Worm (Caenorhabditis elegans) whole organism, L1 larva: ENCODE results near the gene taf-12.

Source experiments
- C04F5.9 ChIP-seq: sonication (generic microtip); optimal IDR thresholded peaks from 2 replicates; lab custom pipeline; 2016; ENCODE audit warnings: missing genetic modification characterization, missing compliant biosample characterization
- C34B4.2 ChIP-seq: sonication (generic microtip); optimal IDR thresholded peaks from 2 replicates; lab custom pipeline; 2017; ENCODE audit warnings: mild to moderate bottlenecking, missing genetic modification characterization, missing compliant biosample characterization
- Y116A8C.19 ChIP-seq: sonication (generic microtip); optimal IDR thresholded peaks from 2 replicates; lab custom pipeline; 2016; ENCODE audit warnings: missing compliant biosample characterization, missing genetic modification characterization, borderline replicate concordance
- aha-1 ChIP-seq: fragments of 150-350 bp; optimal IDR thresholded peaks from 2 replicates; lab custom pipeline; 2014; ENCODE audit warnings: missing biosample characterization, missing genetic modification characterization
- aly-2 ChIP-seq: fragments of 150-350 bp; optimal IDR thresholded peaks from 2 replicates; lab custom pipeline; 2014; ENCODE audit warnings: missing biosample characterization, missing genetic modification characterization
- ama-1 ChIP-seq: fragments of 150-350 bp; optimal IDR thresholded peaks from 2 replicates; lab custom pipeline; 2014
- blmp-1 ChIP-seq: fragments of 150-350 bp; optimal IDR thresholded peaks from 2 replicates; lab custom pipeline; 2014; ENCODE audit warnings: missing biosample characterization, missing genetic modification characterization
- ceh-63 ChIP-seq: fragments of 200-800 bp; sonication (Bioruptor generic); optimal IDR thresholded peaks from 2 replicates; lab custom pipeline; 2018; ENCODE audit warnings: mild to moderate bottlenecking, missing genetic modification characterization, missing compliant biosample characterization
- ceh-88 ChIP-seq: fragments of 200-800 bp; sonication (Bioruptor generic); IDR thresholded peaks from 2 replicates; pipeline ENCODE4 v1.3.6; 2022; ENCODE audit warnings: missing genetic modification characterization, missing compliant biosample characterization
- efl-1 ChIP-seq, 4 experiments: fragments of 150-350 bp; optimal IDR thresholded peaks in 3 of 4; peaks in 1 of 4; 1 replicate in 1 of 4; 2 replicates in 3 of 4; lab custom pipeline; 2014; ENCODE audit warnings: missing biosample characterization in 2 of 4, missing genetic modification characterization in 2 of 4, missing genetic modification reagents in 2 of 4
- efl-3 ChIP-seq: fragments of 200-800 bp; sonication (Bioruptor generic); optimal IDR thresholded peaks from 2 replicates; lab custom pipeline; 2018; ENCODE audit warnings: mild to moderate bottlenecking, missing genetic modification characterization, missing compliant biosample characterization
- egl-13 ChIP-seq: sonication (generic microtip); optimal IDR thresholded peaks from 2 replicates; lab custom pipeline; 2016; ENCODE audit warnings: missing genotype, missing genetic modification reagents, missing genetic modification characterization, missing compliant biosample characterization
- ets-5 ChIP-seq: fragments of 200-800 bp; sonication (Bioruptor generic); IDR thresholded peaks from 2 replicates; pipeline ENCODE4 v1.3.6; 2022; ENCODE audit warnings: missing genetic modification characterization, missing compliant biosample characterization
- fkh-10 ChIP-seq: sonication (generic microtip); optimal IDR thresholded peaks from 2 replicates; lab custom pipeline; 2017; ENCODE audit warnings: missing biosample characterization, missing genetic modification reagents, missing genetic modification characterization
- fkh-4 ChIP-seq: sonication (generic microtip); optimal IDR thresholded peaks from 2 replicates; lab custom pipeline; 2016; ENCODE audit warnings: missing compliant biosample characterization, missing genetic modification characterization, borderline replicate concordance
- fkh-8 ChIP-seq: sonication (generic microtip); optimal IDR thresholded peaks from 2 replicates; lab custom pipeline; 2016; ENCODE audit warnings: mild to moderate bottlenecking, missing genetic modification characterization, missing compliant biosample characterization
- grh-1 ChIP-seq: fragments of 200-800 bp; sonication (Bioruptor generic); IDR thresholded peaks from 2 replicates; pipeline ENCODE4 v1.3.6; 2022; ENCODE audit warnings: missing genetic modification reagents, missing genetic modification characterization, missing compliant biosample characterization
- hlh-17 ChIP-seq: fragments of 200-800 bp; sonication (Bioruptor generic); optimal IDR thresholded peaks from 2 replicates; lab custom pipeline; 2018; ENCODE audit warnings: missing genetic modification characterization, mild to moderate bottlenecking, missing compliant biosample characterization, moderate library complexity, borderline replicate concordance
- hlh-4 ChIP-seq: sonication (generic microtip); optimal IDR thresholded peaks from 2 replicates; lab custom pipeline; 2016; ENCODE audit warnings: mild to moderate bottlenecking, missing genetic modification characterization, missing compliant biosample characterization
- irx-1 ChIP-seq: sonication (generic microtip); optimal IDR thresholded peaks from 2 replicates; lab custom pipeline; 2016; ENCODE audit warnings: missing genetic modification characterization, missing compliant biosample characterization
- isw-1 ChIP-seq: fragments of 200-800 bp; sonication (Bioruptor generic); IDR thresholded peaks from 2 replicates; pipeline ENCODE4 v1.3.6; 2022; ENCODE audit warnings: missing genetic modification characterization, missing compliant biosample characterization
- jun-1 ChIP-seq: fragments of 150-350 bp; optimal IDR thresholded peaks from 2 replicates; lab custom pipeline; 2014; ENCODE audit warnings: missing biosample characterization, missing genetic modification reagents, missing genetic modification characterization
- lin-13 ChIP-seq: fragments of 150-350 bp; optimal IDR thresholded peaks from 2 replicates; lab custom pipeline; 2014; ENCODE audit warnings: missing biosample characterization, missing genetic modification reagents, missing genetic modification characterization
- lin-14 ChIP-seq: fragments of 200-800 bp; sonication (Bioruptor generic); optimal IDR thresholded peaks from 2 replicates; lab custom pipeline; 2018; ENCODE audit warnings: mild to moderate bottlenecking, missing genetic modification characterization, moderate library complexity, missing compliant biosample characterization
- lin-39 ChIP-seq: fragments of 150-350 bp; optimal IDR thresholded peaks from 2 replicates; lab custom pipeline; 2014; ENCODE audit warnings: missing biosample characterization, missing genetic modification reagents, missing genetic modification characterization
- lir-3 ChIP-seq: sonication (generic microtip); optimal IDR thresholded peaks from 2 replicates; lab custom pipeline; 2016; ENCODE audit warnings: mild to moderate bottlenecking, missing genetic modification characterization, moderate library complexity, missing compliant biosample characterization; ENCODE audit not compliant: poor library complexity
- mab-9 ChIP-seq: fragments of 200-800 bp; sonication (Bioruptor generic); IDR thresholded peaks from 2 replicates; pipeline ENCODE4 v1.3.6; 2022; ENCODE audit warnings: missing genetic modification reagents, missing genetic modification characterization, missing compliant biosample characterization
- mdl-1 ChIP-seq, 2 experiments: fragments of 150-350 bp; optimal IDR thresholded peaks; 2 replicates each; lab custom pipeline; 2014 to 2017; ENCODE audit warnings: missing biosample characterization in 2 of 2, missing genetic modification characterization in 2 of 2, inconsistent platforms in 1 of 2
- mef-2 ChIP-seq: fragments of 150-350 bp; optimal IDR thresholded peaks from 2 replicates; lab custom pipeline; 2014; ENCODE audit warnings: missing biosample characterization, missing genetic modification characterization
- mep-1 ChIP-seq: fragments of 150-350 bp; optimal IDR thresholded peaks from 2 replicates; lab custom pipeline; 2014; ENCODE audit warnings: missing biosample characterization, missing genetic modification characterization
- nhr-19 ChIP-seq: fragments of 200-800 bp; sonication (Bioruptor generic); conservative IDR thresholded peaks from 2 replicates; pipeline ENCODE4 v1.3.6; 2022; ENCODE audit warnings: missing genetic modification characterization, missing compliant biosample characterization
- nhr-237 ChIP-seq: fragments of 150-350 bp; optimal IDR thresholded peaks from 2 replicates; lab custom pipeline; 2014; ENCODE audit warnings: missing biosample characterization, missing genetic modification characterization
- nhr-28 ChIP-seq: fragments of 150-350 bp; optimal IDR thresholded peaks from 2 replicates; lab custom pipeline; 2014; ENCODE audit warnings: missing biosample characterization, missing genetic modification characterization
- nhr-47 ChIP-seq: sonication (generic microtip); optimal IDR thresholded peaks from 2 replicates; lab custom pipeline; 2016; ENCODE audit warnings: mild to moderate bottlenecking, missing genetic modification characterization, moderate library complexity, missing compliant biosample characterization
- nhr-71 ChIP-seq: sonication (generic microtip); optimal IDR thresholded peaks from 2 replicates; lab custom pipeline; 2016; ENCODE audit warnings: mild to moderate bottlenecking, missing genetic modification characterization, moderate library complexity, missing compliant biosample characterization
- nhr-84 ChIP-seq: sonication (generic microtip); optimal IDR thresholded peaks from 2 replicates; lab custom pipeline; 2017; ENCODE audit warnings: missing biosample characterization, missing genetic modification characterization
- nhr-85 ChIP-seq: sonication (generic microtip); peaks from one replicate; lab custom pipeline; 2016; ENCODE audit warnings: missing genetic modification characterization, inconsistent platforms, missing compliant biosample characterization
- nhr-90 ChIP-seq: sonication (generic microtip); optimal IDR thresholded peaks from 2 replicates; lab custom pipeline; 2016; ENCODE audit warnings: mild to moderate bottlenecking, missing genetic modification characterization, missing compliant biosample characterization; ENCODE audit not compliant: poor library complexity
- pax-3 ChIP-seq: fragments of 200-800 bp; sonication (Bioruptor generic); optimal IDR thresholded peaks from 2 replicates; lab custom pipeline; 2018; ENCODE audit warnings: mild to moderate bottlenecking, missing genetic modification characterization, moderate library complexity, missing compliant biosample characterization
- pqm-1 ChIP-seq: sonication (generic microtip); optimal IDR thresholded peaks from 3 replicates; lab custom pipeline; 2017; ENCODE audit warnings: missing biosample characterization, missing genetic modification characterization
- rnt-1 ChIP-seq: sonication (generic microtip); optimal IDR thresholded peaks from 2 replicates; lab custom pipeline; 2016; ENCODE audit warnings: mild to moderate bottlenecking, missing genetic modification characterization, moderate library complexity, missing compliant biosample characterization
- skn-1 ChIP-seq: fragments of 150-350 bp; optimal IDR thresholded peaks from 2 replicates; lab custom pipeline; 2014; ENCODE audit warnings: missing biosample characterization, missing genetic modification characterization
- snu-23 ChIP-seq: sonication (generic microtip); optimal IDR thresholded peaks from 2 replicates; lab custom pipeline; 2016; ENCODE audit warnings: missing genetic modification characterization, missing compliant biosample characterization
- sup-37 ChIP-seq: fragments of 200-800 bp; sonication (Bioruptor generic); optimal IDR thresholded peaks from 2 replicates; lab custom pipeline; 2018; ENCODE audit warnings: mild to moderate bottlenecking, missing genetic modification characterization, missing compliant biosample characterization
- tbx-2 ChIP-seq: sonication (generic microtip); optimal IDR thresholded peaks from 2 replicates; lab custom pipeline; 2016; ENCODE audit warnings: missing genetic modification characterization, missing compliant biosample characterization
- tlp-1 ChIP-seq: fragments of 150-350 bp; optimal IDR thresholded peaks from 2 replicates; lab custom pipeline; 2014; ENCODE audit warnings: missing biosample characterization, missing genetic modification characterization
- unc-86 ChIP-seq: sonication (generic microtip); optimal IDR thresholded peaks from 2 replicates; lab custom pipeline; 2016; ENCODE audit warnings: missing genetic modification characterization, missing compliant biosample characterization
- vab-15 ChIP-seq: sonication (generic microtip); optimal IDR thresholded peaks from 2 replicates; lab custom pipeline; 2017; ENCODE audit warnings: missing genotype, mild to moderate bottlenecking, missing genetic modification characterization, missing compliant biosample characterization
- zag-1 ChIP-seq: fragments of 150-350 bp; optimal IDR thresholded peaks from 2 replicates; lab custom pipeline; 2014; ENCODE audit warnings: missing biosample characterization, missing genetic modification characterization

The taf-12 gene

ce11 chrIII:11874242-11874641, 5.2 kb upstream of the taf-12 start:
- no peak for TF ChIP-seq efl-1 (optimal IDR thresholded peaks at IDR 0.05; lab: Kevin White, UChicago)
- TF ChIP-seq efl-1 (GFP tag; optimal IDR thresholded peaks at IDR 0.05 in 1 of 2; lab: Kevin White, UChicago): peak in 1 of 2 experiments; percentile 33
- no peak for TF ChIP-seq grh-1
- TF ChIP-seq, all 84 proteins: peak for 1

- TF ChIP-seq ceh-63 (GFP tag; lab: Kevin White, UChicago): no peak
- no peak for TF ChIP-seq C04F5.9 (tag; lab: Kevin White, UChicago)
- no peak for TF ChIP-seq blmp-1 (tag; lab: Kevin White, UChicago)
- no peak for TF ChIP-seq sup-37 (GFP tag; lab: Kevin White, UChicago)
- no peak for TF ChIP-seq C34B4.2 (tag; lab: Kevin White, UChicago)
- TF ChIP-seq aly-2 (tag; lab: Kevin White, UChicago): no peak
Measured at ce11 chrIII:11871617-11872016, 2.5 kb upstream of the taf-12 start.

- TF ChIP-seq aha-1: peak; percentile 1
- peak; percentile 47 for TF ChIP-seq lin-39
- no peak for TF ChIP-seq grh-1
- peak; percentile 94 for TF ChIP-seq mep-1 (tag; lab: Kevin White, UChicago)
- peak; percentile 79 for TF ChIP-seq isw-1 (GFP tag; lab: Robert Waterston, UW)
- TF ChIP-seq skn-1 (tag; lab: Kevin White, UChicago): peak; percentile 82
- peak; percentile 80 for TF ChIP-seq nhr-19 (GFP tag; lab: Robert Waterston, UW)
- no peak for TF ChIP-seq nhr-84 (tag; lab: Kevin White, UChicago)
- TF ChIP-seq irx-1: peak; percentile 87
- TF ChIP-seq lir-3: peak; percentile 94
- peak in 1 of 2 experiments; percentile 89 for TF ChIP-seq mdl-1 (tag; optimal IDR thresholded peaks at IDR 0.05; lab: Kevin White, UChicago)
- no peak for TF ChIP-seq hlh-4 (tag; lab: Kevin White, UChicago)
- peak; percentile 90 for TF ChIP-seq nhr-47 (tag; lab: Kevin White, UChicago)
- TF ChIP-seq Y116A8C.19 (tag; lab: Kevin White, UChicago): no peak
- no peak for TF ChIP-seq ceh-88
- peak; percentile 79 for TF ChIP-seq mab-9 (GFP tag; lab: Robert Waterston, UW)
- no peak for TF ChIP-seq ets-5
- TF ChIP-seq jun-1 (tag; lab: Kevin White, UChicago): peak; percentile 57
- peak; percentile 14 for TF ChIP-seq zag-1 (tag; lab: Kevin White, UChicago)
- no peak for TF ChIP-seq C34B4.2 (tag; lab: Kevin White, UChicago)
- peak; percentile 64 for TF ChIP-seq egl-13 (tag; lab: Kevin White, UChicago)
- peak; percentile 91 for TF ChIP-seq tbx-2 (tag; lab: Kevin White, UChicago)
- no peak for TF ChIP-seq hlh-17
- TF ChIP-seq lin-14 (GFP tag; lab: Kevin White, UChicago): peak; percentile 98
- TF ChIP-seq pax-3: peak; percentile 86
- TF ChIP-seq rnt-1 (tag; lab: Kevin White, UChicago): peak; percentile 98
- peak; percentile 47 for TF ChIP-seq nhr-237 (tag; lab: Kevin White, UChicago)
- TF ChIP-seq pqm-1 (tag; lab: Kevin White, UChicago): no peak
- no peak for TF ChIP-seq efl-3 (GFP tag; lab: Kevin White, UChicago)
- TF ChIP-seq unc-86 (tag; lab: Kevin White, UChicago): peak; percentile 71
- TF ChIP-seq vab-15: peak; percentile 79
- TF ChIP-seq nhr-90: peak; percentile 89
- no peak for TF ChIP-seq nhr-28 (tag; lab: Kevin White, UChicago)
- peak; percentile 88 for TF ChIP-seq lin-13 (GFP tag; lab: Kevin White, UChicago)
- TF ChIP-seq mef-2 (tag; lab: Kevin White, UChicago): peak; percentile 47
- no peak for TF ChIP-seq tlp-1 (tag; lab: Kevin White, UChicago)
- peak; percentile 39 for TF ChIP-seq ama-1 (lab: Kevin White, UChicago)
- TF ChIP-seq snu-23: peak; percentile 91
- TF ChIP-seq fkh-10 (GFP tag; lab: Kevin White, UChicago): peak; percentile 49
- peak; percentile 94 for TF ChIP-seq fkh-8 (tag; lab: Kevin White, UChicago)
- TF ChIP-seq nhr-85 (tag; lab: Kevin White, UChicago): peak; percentile 91
- peak; percentile 89 for TF ChIP-seq fkh-4 (tag; lab: Kevin White, UChicago)
- TF ChIP-seq nhr-71 (tag; lab: Kevin White, UChicago): peak; percentile 93
Measured at ce11 chrIII:11870009-11870408, 928 bp upstream of the taf-12 start.
